Worm (Caenorhabditis elegans) whole organism, late embryonic: ENCODE data around the gene Y27F2A.10.
"Not testable (repeated sequence)": the region's sequence is repeated elsewhere in the genome, so short reads cannot be mapped to it uniquely, and the experiment has no call there.

ENCODE experiments used
- K02D7.2 ChIP-seq: sonication (generic microtip); optimal IDR thresholded peaks from 2 replicates; lab custom pipeline; 2017; ENCODE audit warnings: mild to moderate bottlenecking, missing genetic modification characterization, missing compliant biosample characterization
- T23F11.4 ChIP-seq: fragments of 200-800 bp; sonication (Bioruptor generic); optimal IDR thresholded peaks from 2 replicates; lab custom pipeline; 2018; ENCODE audit warnings: mild to moderate bottlenecking, missing genetic modification characterization, missing compliant biosample characterization
- ama-1 ChIP-seq: fragments of 150-350 bp; optimal IDR thresholded peaks from 2 replicates; lab custom pipeline; 2014
- ceh-24 ChIP-seq: sonication (generic microtip); optimal IDR thresholded peaks from 2 replicates; lab custom pipeline; 2016; ENCODE audit warnings: mild to moderate bottlenecking, missing genetic modification characterization, missing compliant biosample characterization
- ceh-34 ChIP-seq: sonication (generic microtip); optimal IDR thresholded peaks from 2 replicates; lab custom pipeline; 2016; ENCODE audit warnings: mild to moderate bottlenecking, missing genetic modification characterization, missing compliant biosample characterization
- ceh-48 ChIP-seq: sonication (generic microtip); optimal IDR thresholded peaks from 2 replicates; lab custom pipeline; 2016; ENCODE audit warnings: missing genetic modification characterization, inconsistent platforms, missing compliant biosample characterization
- ceh-9 ChIP-seq: sonication (generic microtip); optimal IDR thresholded peaks from 2 replicates; lab custom pipeline; 2016; ENCODE audit warnings: mild to moderate bottlenecking, missing genetic modification characterization, inconsistent platforms, missing compliant biosample characterization
- dve-1 ChIP-seq: sonication (generic microtip); optimal IDR thresholded peaks from 2 replicates; lab custom pipeline; 2017; ENCODE audit warnings: antibody characterized with exemption, mild to moderate bottlenecking, missing genetic modification characterization, missing compliant biosample characterization
- elt-2 ChIP-seq: sonication (generic microtip); optimal IDR thresholded peaks from 2 replicates; lab custom pipeline; 2016; ENCODE audit warnings: missing genetic modification reagents, missing genetic modification characterization, missing compliant biosample characterization
- elt-4 ChIP-seq: sonication (generic microtip); optimal IDR thresholded peaks from 2 replicates; lab custom pipeline; 2016; ENCODE audit warnings: missing genetic modification characterization, missing compliant biosample characterization
- ets-4 ChIP-seq: sonication (generic microtip); optimal IDR thresholded peaks from 2 replicates; lab custom pipeline; 2016; ENCODE audit warnings: missing genetic modification characterization, missing compliant biosample characterization
- fkh-6 ChIP-seq: sonication (generic microtip); optimal IDR thresholded peaks from 2 replicates; lab custom pipeline; 2016; ENCODE audit warnings: missing genetic modification characterization, missing compliant biosample characterization
- gmeb-2 ChIP-seq: sonication (generic microtip); optimal IDR thresholded peaks from 2 replicates; lab custom pipeline; 2016; ENCODE audit warnings: missing genetic modification characterization, inconsistent platforms, missing compliant biosample characterization
- hlh-15 ChIP-seq: sonication (generic microtip); optimal IDR thresholded peaks from 2 replicates; lab custom pipeline; 2016; ENCODE audit warnings: missing genetic modification characterization, missing compliant biosample characterization
- hlh-6 ChIP-seq: sonication (generic microtip); optimal IDR thresholded peaks from 2 replicates; lab custom pipeline; 2016; ENCODE audit warnings: missing genotype, missing genetic modification characterization, missing compliant biosample characterization
- mec-3 ChIP-seq: sonication (generic microtip); optimal IDR thresholded peaks from 2 replicates; lab custom pipeline; 2016; ENCODE audit warnings: borderline replicate concordance, missing genetic modification characterization, missing compliant biosample characterization
- nfya-1 ChIP-seq: sonication (generic microtip); optimal IDR thresholded peaks from 2 replicates; lab custom pipeline; 2017; ENCODE audit warnings: missing genetic modification characterization, mild to moderate bottlenecking, missing compliant biosample characterization, antibody characterized with exemption, moderate library complexity
- npax-4 ChIP-seq: sonication (generic microtip); optimal IDR thresholded peaks from 2 replicates; lab custom pipeline; 2016; ENCODE audit warnings: missing genetic modification characterization, missing compliant biosample characterization
- odd-2 ChIP-seq: sonication (generic microtip); optimal IDR thresholded peaks from 2 replicates; lab custom pipeline; 2017; ENCODE audit warnings: antibody characterized with exemption, mild to moderate bottlenecking, missing genetic modification characterization, missing compliant biosample characterization
- pag-3 ChIP-seq: sonication (generic microtip); optimal IDR thresholded peaks from 2 replicates; lab custom pipeline; 2016; ENCODE audit warnings: missing compliant biosample characterization, missing genetic modification characterization, borderline replicate concordance
- pha-2 ChIP-seq: sonication (generic microtip); optimal IDR thresholded peaks from 2 replicates; lab custom pipeline; 2017; ENCODE audit warnings: mild to moderate bottlenecking, missing genetic modification characterization, missing compliant biosample characterization
- pha-4 ChIP-seq: fragments of 150-350 bp; optimal IDR thresholded peaks from 2 replicates; lab custom pipeline; 2018; ENCODE audit warnings: missing biosample characterization, missing genetic modification reagents, missing genetic modification characterization
- pqm-1 ChIP-seq: sonication (generic microtip); optimal IDR thresholded peaks from 2 replicates; lab custom pipeline; 2016; ENCODE audit warnings: missing genetic modification characterization, missing compliant biosample characterization
- pros-1 ChIP-seq: fragments of 150-350 bp; optimal IDR thresholded peaks from 2 replicates; lab custom pipeline; 2014; ENCODE audit warnings: missing biosample characterization, missing genetic modification reagents, missing genetic modification characterization
- ref-2 ChIP-seq: sonication (generic microtip); optimal IDR thresholded peaks from 2 replicates; lab custom pipeline; 2016; ENCODE audit warnings: missing genetic modification characterization, missing compliant biosample characterization
- rnt-1 ChIP-seq: sonication (generic microtip); optimal IDR thresholded peaks from 2 replicates; lab custom pipeline; 2016; ENCODE audit warnings: missing genetic modification characterization, missing compliant biosample characterization
- sox-2 ChIP-seq: fragments of 200-800 bp; sonication (Bioruptor generic); IDR thresholded peaks from 2 replicates; pipeline ENCODE4 v1.3.6; 2022; ENCODE audit warnings: missing genetic modification reagents, missing genetic modification characterization, missing compliant biosample characterization
- syd-9 ChIP-seq: sonication (generic microtip); optimal IDR thresholded peaks from 2 replicates; lab custom pipeline; 2016; ENCODE audit warnings: mild to moderate bottlenecking, missing genetic modification characterization, moderate library complexity, missing compliant biosample characterization
- tbx-2 ChIP-seq: sonication (generic microtip); optimal IDR thresholded peaks from 2 replicates; lab custom pipeline; 2016; ENCODE audit warnings: missing genetic modification characterization, missing compliant biosample characterization
- unc-3 ChIP-seq, 2 experiments: fragments of 200-800 bp in 1 of 2; sonication (Bioruptor generic) in 1 of 2; sonication (generic microtip) in 1 of 2; conservative IDR thresholded peaks in 1 of 2; optimal IDR thresholded peaks in 1 of 2; 2 replicates each; pipeline versions ENCODE4 v1.3.6 to Lab custom; 2016 to 2022; ENCODE audit warnings: missing compliant biosample characterization in 2 of 2, missing genetic modification characterization in 2 of 2, missing genetic modification reagents in 1 of 2
- unc-42 ChIP-seq: sonication (generic microtip); optimal IDR thresholded peaks from 2 replicates; lab custom pipeline; 2016; ENCODE audit warnings: missing genotype, missing genetic modification characterization, missing compliant biosample characterization
- unc-55 ChIP-seq: sonication (generic microtip); optimal IDR thresholded peaks from 2 replicates; lab custom pipeline; 2017; ENCODE audit warnings: missing biosample characterization, missing genetic modification reagents, missing genetic modification characterization
- zip-5 ChIP-seq: sonication (generic microtip); optimal IDR thresholded peaks from 2 replicates; lab custom pipeline; 2016; ENCODE audit warnings: missing genetic modification characterization, missing compliant biosample characterization
- ztf-16 ChIP-seq: sonication (generic microtip); optimal IDR thresholded peaks from 2 replicates; lab custom pipeline; 2017; ENCODE audit warnings: missing genetic modification characterization, missing compliant biosample characterization

Y27F2A.10 gene

DNA sequence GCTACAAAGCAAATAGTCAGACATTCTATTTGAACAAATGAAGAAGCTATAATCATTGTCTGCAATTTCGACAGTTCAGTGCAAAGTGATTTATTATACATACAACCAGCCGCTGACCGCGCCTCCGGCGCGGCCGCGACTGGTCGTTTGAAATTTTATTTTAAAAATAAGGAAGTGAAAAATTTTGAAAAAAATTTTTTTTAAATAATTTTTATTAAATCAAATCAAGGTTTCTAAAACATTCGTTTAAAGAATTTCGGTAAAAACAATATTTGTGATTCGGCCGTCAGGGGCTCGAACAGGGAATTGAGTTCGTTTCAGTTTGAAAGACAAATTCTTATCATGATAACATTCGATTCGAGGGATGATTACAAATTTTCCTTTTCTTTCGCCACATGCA is at the start of gene Y27F2A.10:
Gene Y27F2A.10, minus strand, starts transcription at position 101 of the 400 bp plus-strand sequence.
- TF ChIP-seq hlh-15 (tag; lab: Kevin White, UChicago) (no peak), tbx-2 (tag; lab: Kevin White, UChicago) (no peak), unc-3 (GFP tag; conservative IDR thresholded peaks at IDR 0.05; lab: Robert Waterston, UW) (no peak), unc-3 (tag; optimal IDR thresholded peaks at IDR 0.05; lab: Kevin White, UChicago) (no peak), pag-3 (tag; lab: Kevin White, UChicago) (no peak), zip-5 (tag; lab: Kevin White, UChicago) (no peak), unc-55 (no peak)

DNA sequence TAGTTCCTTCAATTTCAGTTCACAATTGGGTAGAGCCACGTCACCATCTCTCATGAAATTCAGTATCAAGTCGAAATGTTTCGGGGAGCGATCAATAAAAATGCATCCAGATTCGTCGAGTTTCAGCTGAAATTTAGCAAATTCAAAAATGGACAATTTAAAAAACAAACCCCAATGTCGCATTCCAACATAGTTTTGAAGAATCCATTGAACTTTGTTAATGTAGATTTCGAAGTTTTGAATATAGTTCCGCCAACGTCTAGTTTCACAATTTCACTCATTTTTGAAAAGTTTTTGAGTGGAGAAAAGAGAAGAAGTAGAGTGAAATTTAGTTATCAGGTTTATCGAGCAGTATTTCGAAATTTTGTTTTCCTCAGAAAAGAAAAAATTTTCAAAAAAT is 49.7 kb upstream of the Y27F2A.10 start, which contains the start of gene ZC239.14:
Gene ZC239.14, minus strand, starts transcription at position 305 of the 400 bp plus-strand sequence.
- TF ChIP-seq K02D7.2 (tag; lab: Kevin White, UChicago), result no peak
- TF ChIP-seq elt-4 (tag; lab: Kevin White, UChicago), result no peak
- no peak for TF ChIP-seq fkh-6 (tag; lab: Kevin White, UChicago)
- no peak for TF ChIP-seq ceh-24 (tag; lab: Kevin White, UChicago)
- no peak for TF ChIP-seq gmeb-2
- TF ChIP-seq rnt-1 (tag; lab: Kevin White, UChicago), result no peak
- no peak for TF ChIP-seq ref-2 (tag; lab: Kevin White, UChicago)
- TF ChIP-seq odd-2, result no peak
- no peak for TF ChIP-seq pqm-1 (tag; lab: Kevin White, UChicago)
- no peak for TF ChIP-seq nfya-1 (tag; lab: Kevin White, UChicago)
- no peak for TF ChIP-seq T23F11.4 (GFP tag; lab: Kevin White, UChicago)
- TF ChIP-seq sox-2, result no peak

DNA sequence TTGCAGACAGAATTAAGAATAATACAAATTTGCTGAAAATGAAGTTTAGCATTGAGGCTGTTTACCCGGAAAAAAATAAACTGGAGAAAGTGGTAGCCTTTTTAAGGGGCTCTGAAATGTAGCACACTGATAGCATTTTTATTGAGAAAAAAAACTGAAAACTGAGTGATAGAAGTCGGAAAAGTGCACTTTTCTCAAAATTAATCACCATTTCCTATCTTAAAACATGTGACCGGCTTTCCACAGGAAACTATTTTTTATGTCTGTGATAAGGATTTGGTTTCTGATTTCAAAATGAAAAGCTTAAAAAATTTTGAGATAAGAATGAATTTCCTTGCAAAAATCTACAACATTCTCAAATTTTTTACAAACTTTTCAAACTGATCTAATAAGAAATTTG is 48.6 kb upstream of the Y27F2A.10 start, which contains the start of gene ZC239.22:
Gene ZC239.22, minus strand, starts transcription at position 101 of the 400 bp plus-strand sequence.
- TF ChIP-seq pha-4, result no peak
- TF ChIP-seq gmeb-2, result no peak
- TF ChIP-seq hlh-6, result no peak
- no peak for TF ChIP-seq dve-1
- TF ChIP-seq ztf-16 (tag; lab: Kevin White, UChicago), result no peak
- no peak for TF ChIP-seq unc-55
- TF ChIP-seq ceh-48 (tag; lab: Kevin White, UChicago), result no peak
- TF ChIP-seq, all 69 proteins: peak for 0

DNA sequence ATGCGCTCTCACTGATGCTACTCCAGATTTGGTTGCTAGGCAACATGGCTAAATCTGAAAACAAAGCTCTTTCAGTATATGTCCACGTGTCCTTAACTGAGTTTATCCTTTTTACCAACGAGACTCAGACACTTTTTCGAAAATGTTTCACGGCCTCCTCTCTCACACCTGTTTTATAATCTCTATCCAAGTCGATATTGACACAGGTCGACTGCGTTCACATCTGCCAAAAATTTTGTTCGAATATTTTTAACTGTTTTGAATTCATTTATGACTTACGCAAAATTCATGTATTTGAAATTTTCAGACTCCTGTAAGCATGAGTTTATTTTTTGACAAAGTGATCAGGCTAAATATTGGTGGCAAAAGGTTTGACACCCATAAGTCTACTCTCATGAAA is 43.7 kb upstream of the Y27F2A.10 start, which contains the start of gene ZC239.3:
Gene ZC239.3, plus strand, starts transcription at position 301 of the 400 bp plus-strand sequence.
- not testable (repeated sequence) for TF ChIP-seq ztf-16 (tag; lab: Kevin White, UChicago); npax-4; ets-4 (tag; lab: Kevin White, UChicago)

DNA sequence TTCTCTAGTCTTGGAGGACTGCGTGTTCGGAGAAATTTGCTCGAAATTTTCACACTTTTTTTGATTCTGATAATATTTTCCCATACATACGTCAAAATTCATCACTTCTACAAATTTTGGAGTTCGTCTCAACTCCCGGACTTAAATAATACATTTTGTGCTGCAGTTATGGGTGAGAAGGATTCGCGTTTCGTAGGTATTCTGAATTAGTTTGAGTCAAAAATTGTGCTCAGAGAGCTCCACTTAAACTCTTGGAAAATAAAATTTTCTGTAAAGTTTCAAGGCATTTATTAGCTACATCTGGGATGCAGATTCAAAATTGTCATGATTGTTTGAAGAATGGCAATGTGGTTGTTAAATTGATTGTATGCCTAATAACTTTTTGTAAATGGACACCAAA is 41.8 kb upstream of the Y27F2A.10 start, which contains the start of gene ZC239.4:
Gene ZC239.4, plus strand, starts transcription at position 301 of the 400 bp plus-strand sequence.
- TF ChIP-seq pha-2 (tag; lab: Kevin White, UChicago) (no peak), ceh-34 (no peak), ztf-16 (tag; lab: Kevin White, UChicago) (no peak), fkh-6 (tag; lab: Kevin White, UChicago) (no peak), pros-1 (tag; lab: Kevin White, UChicago) (no peak), ama-1 (lab: Kevin White, UChicago) (no peak), unc-42 (no peak), ceh-9 (tag; lab: Kevin White, UChicago) (no peak), pag-3 (tag; lab: Kevin White, UChicago) (no peak), T23F11.4 (GFP tag; lab: Kevin White, UChicago) (no peak), syd-9 (no peak), mec-3 (tag; lab: Kevin White, UChicago) (no peak), elt-2 (tag; lab: Kevin White, UChicago) (no peak)
- TF ChIP-seq, all 69 proteins: peak for 0
